Fruit fly (Drosophila melanogaster): ENCODE data around the gene Zw10.
"Not testable (repeated sequence)": the region's sequence is repeated elsewhere in the genome, so short reads cannot be mapped to it uniquely, and the experiment has no call there.

Gene Zw10

dm6 chrX:2593094-2593752 lies 10.8 kb upstream of the Zw10 start:
- TF ChIP-seq ttk (optimal IDR thresholded peaks at IDR 0.05) (no peak), psq (optimal IDR thresholded peaks at IDR 0.05) (no peak), h (optimal IDR thresholded peaks at IDR 0.05) (no peak), Myc (optimal IDR thresholded peaks at IDR 0.05) (no peak), insv (optimal IDR thresholded peaks at IDR 0.05) (no peak), Sin3A (optimal IDR thresholded peaks at IDR 0.05) (no peak)

- no peak for TF ChIP-seq Sin3A (optimal IDR thresholded peaks at IDR 0.05)
- TF ChIP-seq ttk (optimal IDR thresholded peaks at IDR 0.05) = no peak
- no peak for TF ChIP-seq psq (optimal IDR thresholded peaks at IDR 0.05)
- no peak for TF ChIP-seq h (optimal IDR thresholded peaks at IDR 0.05)
- no peak for TF ChIP-seq Myc (optimal IDR thresholded peaks at IDR 0.05)
- TF ChIP-seq insv (optimal IDR thresholded peaks at IDR 0.05) = no peak
Measured at dm6 chrX:2593753-2594096, 10.3 kb upstream of the Zw10 start.

dm6 chrX:2608470-2609157 lies 4.6 kb downstream of the Zw10 start, which contains the start of gene Smyd3:
Gene Smyd3, minus strand, starts transcription at chrX:2608876.
- no peak for TF ChIP-seq Myc (optimal IDR thresholded peaks at IDR 0.05)
- no peak for TF ChIP-seq h (optimal IDR thresholded peaks at IDR 0.05)
- no peak for TF ChIP-seq insv (optimal IDR thresholded peaks at IDR 0.05)
- no peak for TF ChIP-seq Sin3A (optimal IDR thresholded peaks at IDR 0.05)
- no peak for TF ChIP-seq psq (optimal IDR thresholded peaks at IDR 0.05)
- TF ChIP-seq ttk (optimal IDR thresholded peaks at IDR 0.05) = no peak

- not testable (repeated sequence) for TF ChIP-seq psq, Sin3A, ttk (optimal IDR thresholded peaks at IDR 0.05)
Measured at dm6 chrX:2610236-2610635, 6.2 kb downstream of the Zw10 start, which contains the start of gene eIF3g1. Gene eIF3g1, minus strand, starts transcription at chrX:2610336.

dm6 chrX:2617417-2617816 lies 13.4 kb downstream of the Zw10 start:
- TF ChIP-seq Myc (optimal IDR thresholded peaks at IDR 0.05) (no peak), h (optimal IDR thresholded peaks at IDR 0.05) (no peak), insv (optimal IDR thresholded peaks at IDR 0.05) (no peak), Sin3A (optimal IDR thresholded peaks at IDR 0.05) (no peak), psq (optimal IDR thresholded peaks at IDR 0.05) (no peak)

- TF ChIP-seq Myc (optimal IDR thresholded peaks at IDR 0.05) (no peak), psq (optimal IDR thresholded peaks at IDR 0.05) (no peak), insv (optimal IDR thresholded peaks at IDR 0.05) (no peak), Sin3A (optimal IDR thresholded peaks at IDR 0.05) (no peak), ttk (optimal IDR thresholded peaks at IDR 0.05) (no peak), h (optimal IDR thresholded peaks at IDR 0.05) (no peak)
Measured at dm6 chrX:2619651-2620050, 15.7 kb downstream of the Zw10 start, which contains the start of the genes Tsp3A and Seipin. Gene Tsp3A, minus strand, starts transcription at chrX:2619738. Gene Seipin, plus strand, starts transcription at chrX:2619799.

dm6 chrX:2624525-2625006 lies 20.6 kb downstream of the Zw10 start, which contains the start of the genes brv3 and Pi4KIIIalpha:
Gene brv3, minus strand, starts transcription at chrX:2624575.
Gene Pi4KIIIalpha, plus strand, starts transcription at chrX:2624804.
- TF ChIP-seq h (optimal IDR thresholded peaks at IDR 0.05) = no peak
- TF ChIP-seq Myc (optimal IDR thresholded peaks at IDR 0.05) = no peak
- TF ChIP-seq insv (optimal IDR thresholded peaks at IDR 0.05) = no peak
- no peak for TF ChIP-seq psq (optimal IDR thresholded peaks at IDR 0.05)
- TF ChIP-seq Sin3A (optimal IDR thresholded peaks at IDR 0.05) = no peak
- TF ChIP-seq ttk (optimal IDR thresholded peaks at IDR 0.05) = no peak

dm6 chrX:2625009-2625408 lies 21.0 kb downstream of the Zw10 start:
- TF ChIP-seq h (optimal IDR thresholded peaks at IDR 0.05) (no peak), insv (optimal IDR thresholded peaks at IDR 0.05) (no peak), Myc (optimal IDR thresholded peaks at IDR 0.05) (no peak), Sin3A (optimal IDR thresholded peaks at IDR 0.05) (no peak), ttk (optimal IDR thresholded peaks at IDR 0.05) (no peak), psq (optimal IDR thresholded peaks at IDR 0.05) (no peak)

- TF ChIP-seq Sin3A (optimal IDR thresholded peaks at IDR 0.05) (no peak), psq (optimal IDR thresholded peaks at IDR 0.05) (peak; percentile 40)
Measured at dm6 chrX:2633847-2634776, 30.1 kb downstream of the Zw10 start, which contains the start of gene sgg. Gene sgg, plus strand, starts transcription at chrX:2633952.

- TF ChIP-seq insv (optimal IDR thresholded peaks at IDR 0.05) (no peak), ttk (optimal IDR thresholded peaks at IDR 0.05) (no peak), h (optimal IDR thresholded peaks at IDR 0.05) (no peak), Myc (optimal IDR thresholded peaks at IDR 0.05) (no peak), Sin3A (optimal IDR thresholded peaks at IDR 0.05) (no peak), psq (optimal IDR thresholded peaks at IDR 0.05) (no peak)
Measured at dm6 chrX:2635075-2635643, 31.2 kb downstream of the Zw10 start.

dm6 chrX:2635953-2636715 lies 32.1 kb downstream of the Zw10 start:
- no peak for TF ChIP-seq h (optimal IDR thresholded peaks at IDR 0.05)
- no peak for TF ChIP-seq ttk (optimal IDR thresholded peaks at IDR 0.05)
- no peak for TF ChIP-seq psq (optimal IDR thresholded peaks at IDR 0.05)
- no peak for TF ChIP-seq Sin3A (optimal IDR thresholded peaks at IDR 0.05)
- TF ChIP-seq Myc (optimal IDR thresholded peaks at IDR 0.05) = no peak
- no peak for TF ChIP-seq insv (optimal IDR thresholded peaks at IDR 0.05)

Measured in Kc167 (cell line).